Fruit fly (Drosophila melanogaster) whole organism, embryonic: ENCODE measurements around the gene AP-1-2beta.

Experiments used
- CG10274 ChIP-seq: fragments of 200-800 bp; sonication (Bioruptor generic); optimal IDR thresholded peaks from 3 replicates; lab custom pipeline; 2017; ENCODE audit warnings: missing biosample characterization, mild to moderate bottlenecking, missing genetic modification characterization
- CG10431 ChIP-seq: fragments of 200-800 bp; sonication (Bioruptor generic); optimal IDR thresholded peaks from 3 replicates; lab custom pipeline; 2018; ENCODE audit warnings: missing biosample characterization, mild to moderate bottlenecking, missing genetic modification characterization
- CG11456 ChIP-seq: fragments of 200-800 bp; sonication (Bioruptor generic); IDR thresholded peaks from 3 replicates; pipeline ENCODE4 v1.3.6; 2022; ENCODE audit warnings: missing biosample characterization, missing genetic modification characterization
- CG11696 ChIP-seq: fragments of 200-800 bp; sonication (Bioruptor generic); IDR thresholded peaks from 2 replicates; pipeline ENCODE4 v1.3.6; 2022; ENCODE audit warnings: missing biosample characterization, missing genetic modification characterization
- CG12236 ChIP-seq: fragments of 200-800 bp; sonication (Bioruptor generic); optimal IDR thresholded peaks from 2 replicates; lab custom pipeline; 2016; ENCODE audit warnings: missing biosample characterization, missing genetic modification characterization
- CG13424 ChIP-seq: fragments of 200-800 bp; sonication (Bioruptor generic); optimal IDR thresholded peaks from 2 replicates; lab custom pipeline; 2019; ENCODE audit warnings: missing biosample characterization, mild to moderate bottlenecking, missing genetic modification characterization, moderate library complexity
- CG15073 ChIP-seq: fragments of 200-800 bp; sonication (Bioruptor generic); optimal IDR thresholded peaks from 2 replicates; lab custom pipeline; 2016; ENCODE audit warnings: missing biosample characterization, missing genetic modification characterization
- CG1647 ChIP-seq: fragments of 200-800 bp; sonication (Bioruptor generic); optimal IDR thresholded peaks from 3 replicates; lab custom pipeline; 2016; ENCODE audit warnings: missing biosample characterization, missing genetic modification characterization
- CG17829 ChIP-seq: fragments of 200-800 bp; optimal IDR thresholded peaks from 2 replicates; lab custom pipeline; 2019; ENCODE audit warnings: missing biosample characterization, mild to moderate bottlenecking, missing genetic modification characterization, moderate library complexity
- CG18476 ChIP-seq: fragments of 200-800 bp; sonication (Bioruptor generic); optimal IDR thresholded peaks from 2 replicates; lab custom pipeline; 2016; ENCODE audit warnings: missing biosample characterization, mild to moderate bottlenecking, missing genetic modification characterization
- CG2129 ChIP-seq: fragments of 200-800 bp; sonication (Bioruptor generic); IDR thresholded peaks from 2 replicates; pipeline ENCODE4 v1.3.6; 2022; ENCODE audit warnings: missing biosample characterization, missing genetic modification characterization; ENCODE audit not compliant: partially characterized antibody
- CG2199 ChIP-seq: fragments of 200-800 bp; sonication (Bioruptor generic); IDR thresholded peaks from 3 replicates; pipeline ENCODE4 v1.3.6; 2022; ENCODE audit warnings: missing biosample characterization, missing genetic modification characterization
- CG34422 ChIP-seq: fragments of 200-800 bp; sonication (Bioruptor generic); IDR thresholded peaks from 3 replicates; pipeline ENCODE4 v1.3.6; 2022; ENCODE audit warnings: missing biosample characterization, missing genetic modification characterization
- CG5245 ChIP-seq: fragments of 200-800 bp; sonication (Bioruptor generic); optimal IDR thresholded peaks from 3 replicates; lab custom pipeline; 2016; ENCODE audit warnings: missing biosample characterization, missing genetic modification characterization
- CG6791 ChIP-seq: fragments of 200-800 bp; sonication (Bioruptor generic); IDR thresholded peaks from 3 replicates; pipeline ENCODE4 v1.3.6; 2022; ENCODE audit warnings: missing biosample characterization, missing genetic modification characterization; ENCODE audit not compliant: partially characterized antibody
- CG7928 ChIP-seq: fragments of 200-800 bp; sonication (Bioruptor generic); optimal IDR thresholded peaks from 2 replicates; lab custom pipeline; 2017; ENCODE audit warnings: missing biosample characterization, mild to moderate bottlenecking, missing genetic modification characterization
- CG8089 ChIP-seq: fragments of 200-800 bp; sonication (Bioruptor generic); optimal IDR thresholded peaks from 3 replicates; lab custom pipeline; 2016; ENCODE audit warnings: missing biosample characterization, missing genetic modification characterization
- CG8765 ChIP-seq: fragments of 200-800 bp; sonication (Bioruptor generic); IDR thresholded peaks from 2 replicates; pipeline ENCODE4 v1.3.6; 2022; ENCODE audit warnings: missing biosample characterization, missing genetic modification characterization
- D19A ChIP-seq: fragments of 200-800 bp; optimal IDR thresholded peaks from 3 replicates; lab custom pipeline; 2019; ENCODE audit warnings: missing biosample characterization, mild to moderate bottlenecking, missing genetic modification characterization, moderate library complexity
- Dip2 ChIP-seq: fragments of 200-800 bp; sonication (Bioruptor generic); IDR thresholded peaks from 2 replicates; pipeline ENCODE4 v1.3.6; 2022; ENCODE audit warnings: missing biosample characterization, missing genetic modification characterization
- Elba2 ChIP-seq: fragments of 200-800 bp; sonication (Bioruptor generic); optimal IDR thresholded peaks from 3 replicates; lab custom pipeline; 2016; ENCODE audit warnings: missing biosample characterization, missing genetic modification characterization
- Fer1 ChIP-seq: fragments of 200-800 bp; sonication (Bioruptor generic); optimal IDR thresholded peaks from 2 replicates; lab custom pipeline; 2017; ENCODE audit warnings: missing biosample characterization, mild to moderate bottlenecking, missing genetic modification characterization
- Hmr ChIP-seq: fragments of 200-800 bp; sonication (Bioruptor generic); optimal IDR thresholded peaks from 3 replicates; lab custom pipeline; 2017; ENCODE audit warnings: mild to moderate bottlenecking, missing biosample characterization, missing genetic modification reagents, missing genetic modification characterization
- Hmx ChIP-seq: fragments of 200-800 bp; sonication (Bioruptor generic); optimal IDR thresholded peaks from 2 replicates; lab custom pipeline; 2016; ENCODE audit warnings: missing biosample characterization, missing genetic modification characterization
- Hr51 ChIP-seq, 2 experiments: fragments of 200-800 bp; sonication (Bioruptor generic); optimal IDR thresholded peaks; 2 replicates in 1 of 2; 3 replicates in 1 of 2; lab custom pipeline; 2016 to 2018; ENCODE audit warnings: missing biosample characterization in 2 of 2, missing genetic modification characterization in 2 of 2, mild to moderate bottlenecking in 1 of 2, moderate library complexity in 1 of 2
- Hsf ChIP-seq: fragments of 200-800 bp; sonication (Bioruptor generic); optimal IDR thresholded peaks from 3 replicates; lab custom pipeline; 2016; ENCODE audit warnings: missing biosample characterization, missing genetic modification characterization
- MTF-1 ChIP-seq: fragments of 200-800 bp; sonication (Bioruptor generic); optimal IDR thresholded peaks from 2 replicates; lab custom pipeline; 2018; ENCODE audit warnings: missing biosample characterization, mild to moderate bottlenecking, missing genetic modification characterization, borderline replicate concordance
- NFAT ChIP-seq: fragments of 200-800 bp; sonication (Bioruptor generic); IDR thresholded peaks from 2 replicates; pipeline ENCODE4 v1.3.6; 2022; ENCODE audit warnings: missing biosample characterization, missing genetic modification characterization
- Oaz ChIP-seq: fragments of 200-800 bp; sonication (Bioruptor generic); IDR thresholded peaks from 2 replicates; pipeline ENCODE4 v1.3.6; 2022; ENCODE audit warnings: missing biosample characterization, missing genetic modification characterization
- Pdp1 ChIP-seq, 2 experiments: fragments of 200-800 bp; sonication (Bioruptor generic); optimal IDR thresholded peaks; 3 replicates each; lab custom pipeline; 2016; ENCODE audit warnings: missing biosample characterization in 2 of 2, missing genetic modification characterization in 2 of 2, mild to moderate bottlenecking in 1 of 2, moderate library complexity in 1 of 2
- abd-A ChIP-seq: fragments of 200-800 bp; sonication (Bioruptor generic); optimal IDR thresholded peaks from 3 replicates; lab custom pipeline; 2019; ENCODE audit warnings: missing biosample characterization, mild to moderate bottlenecking, missing genetic modification characterization, moderate library complexity
- ap ChIP-seq: fragments of 200-800 bp; sonication (Bioruptor generic); IDR thresholded peaks from 2 replicates; pipeline ENCODE4 v1.3.6; 2022; ENCODE audit warnings: missing biosample characterization, missing genetic modification characterization
- ase ChIP-seq: fragments of 200-800 bp; sonication (Bioruptor generic); IDR thresholded peaks from 3 replicates; pipeline ENCODE4 v1.3.6; 2022; ENCODE audit warnings: missing biosample characterization, missing genetic modification characterization
- ash1 ChIP-seq: fragments of 200-800 bp; sonication (Bioruptor generic); optimal IDR thresholded peaks from 2 replicates; lab custom pipeline; 2018; ENCODE audit warnings: missing biosample characterization, mild to moderate bottlenecking, missing genetic modification characterization
- bbx ChIP-seq: fragments of 200-800 bp; sonication (Bioruptor generic); IDR thresholded peaks from 2 replicates; pipeline ENCODE4 v1.3.6; 2022; ENCODE audit warnings: missing biosample characterization, missing genetic modification characterization; ENCODE audit not compliant: partially characterized antibody
- bowl ChIP-seq: fragments of 200-800 bp; sonication (Bioruptor generic); IDR thresholded peaks from 2 replicates; pipeline ENCODE4 v1.3.6; 2022; ENCODE audit warnings: missing biosample characterization, missing genetic modification characterization
- dysf ChIP-seq: fragments of 200-800 bp; sonication (Bioruptor generic); IDR thresholded peaks from 3 replicates; pipeline ENCODE4 v1.3.6; 2022; ENCODE audit warnings: missing biosample characterization, missing genetic modification characterization
- emc ChIP-seq: fragments of 200-800 bp; sonication (Bioruptor generic); optimal IDR thresholded peaks from 2 replicates; lab custom pipeline; 2016; ENCODE audit warnings: missing biosample characterization, missing genetic modification characterization
- gem ChIP-seq: fragments of 200-800 bp; sonication (Bioruptor generic); optimal IDR thresholded peaks from 2 replicates; lab custom pipeline; 2019; ENCODE audit warnings: missing biosample characterization, mild to moderate bottlenecking, missing genetic modification characterization, moderate library complexity
- lbe ChIP-seq: fragments of 200-800 bp; sonication (Bioruptor generic); optimal IDR thresholded peaks from 2 replicates; lab custom pipeline; 2016; ENCODE audit warnings: missing biosample characterization, mild to moderate bottlenecking, missing genetic modification characterization
- pfk ChIP-seq: fragments of 200-800 bp; sonication (Bioruptor generic); optimal IDR thresholded peaks from 2 replicates; lab custom pipeline; 2018; ENCODE audit warnings: missing biosample characterization, mild to moderate bottlenecking, missing genetic modification characterization, moderate library complexity
- prd ChIP-seq, 3 experiments: fragments of >200 bp in 2 of 3; fragments of 200-800 bp in 1 of 3; sonication (Bioruptor generic) in 1 of 3; optimal IDR thresholded peaks in 2 of 3; IDR thresholded peaks in 1 of 3; 2 replicates in 2 of 3; 3 replicates in 1 of 3; pipeline versions ENCODE4 v1.3.6 to Lab custom; 2017 to 2022; ENCODE audit warnings: missing biosample characterization in 1 of 3, missing genetic modification characterization in 1 of 3
- pum ChIP-seq: fragments of 200-800 bp; sonication (Bioruptor generic); optimal IDR thresholded peaks from 2 replicates; lab custom pipeline; 2016; ENCODE audit warnings: missing biosample characterization, missing genetic modification characterization
- rib ChIP-seq: fragments of 200-800 bp; sonication (Bioruptor generic); IDR thresholded peaks from 2 replicates; pipeline ENCODE4 v1.3.6; 2022; ENCODE audit warnings: missing biosample characterization, missing genetic modification characterization
- sima ChIP-seq: fragments of 200-800 bp; sonication (Bioruptor generic); optimal IDR thresholded peaks from 2 replicates; lab custom pipeline; 2016; ENCODE audit warnings: missing biosample characterization, missing genetic modification characterization
- tin ChIP-seq: fragments of 200-800 bp; sonication (Bioruptor generic); optimal IDR thresholded peaks from 3 replicates; lab custom pipeline; 2016; ENCODE audit warnings: missing biosample characterization, missing genetic modification characterization
- vfl ChIP-seq: fragments of 200-800 bp; sonication (Bioruptor generic); optimal IDR thresholded peaks from 2 replicates; lab custom pipeline; 2016; ENCODE audit warnings: missing biosample characterization, missing genetic modification characterization
- yki ChIP-seq: fragments of >200 bp; optimal IDR thresholded peaks from 3 replicates; lab custom pipeline; 2018

Gene AP-1-2beta

dm6 chrX:19692951-19693698, 37.7 kb upstream of the AP-1-2beta start, which contains the start of gene Mer (continued):
- TF ChIP-seq CG17829 (peak; percentile 87), ase (GFP tag; lab: Robert Waterston, UW) (peak; percentile 79; the same call in 2 of the 3 replicates), prd (optimal IDR thresholded peaks at IDR 0.05; lab: Kevin White, UChicago) (no peak), prd (GFP tag; IDR thresholded peaks at IDR 0.05; lab: Robert Waterston, UW) (peak; percentile 86), lbe (peak; percentile 3), CG18476 (GFP tag; lab: Kevin White, UChicago) (peak; percentile 75), pum (GFP tag; lab: Kevin White, UChicago) (peak; percentile 78), Elba2 (peak; percentile 44), Hsf (peak; percentile 88), CG11456 (GFP tag; lab: Robert Waterston, UW) (peak; percentile 73; the same call in 1 of the 3 replicates), abd-A (tag; lab: Kevin White, UChicago) (no peak), ap (GFP tag; lab: Robert Waterston, UW) (peak; percentile 35; the same call in 1 of the 2 replicates), CG5245 (GFP tag; lab: Kevin White, UChicago) (peak; percentile 54), CG11696 (GFP tag; lab: Robert Waterston, UW) (no peak), MTF-1 (peak; percentile 71), D19A (tag; lab: Kevin White, UChicago) (peak; percentile 76), Hmr (GFP tag; lab: Kevin White, UChicago) (peak; percentile 87), Dip2 (GFP tag; lab: Robert Waterston, UW) (no peak; the same call in 1 of the 2 replicates), CG8765 (GFP tag; lab: Robert Waterston, UW) (peak; percentile 33; the same call in 1 of the 2 replicates), rib (GFP tag; lab: Robert Waterston, UW) (peak; percentile 62; the same call in 1 of the 2 replicates), Oaz (GFP tag; lab: Robert Waterston, UW) (peak; percentile 67), CG2129 (GFP tag; lab: Robert Waterston, UW) (no peak), emc (GFP tag; lab: Kevin White, UChicago) (peak; percentile 59), CG6791 (no peak), tin (GFP tag; lab: Kevin White, UChicago) (peak; percentile 76), CG8089 (GFP tag; lab: Kevin White, UChicago) (peak; percentile 71), CG7928 (GFP tag; lab: Kevin White, UChicago) (peak; percentile 59), ash1 (GFP tag; lab: Kevin White, UChicago) (peak; percentile 33), Pdp1 (GFP tag; optimal IDR thresholded peaks at IDR 0.05; lab: Kevin White, UChicago) (peak; percentile 78 to 81), sima (GFP tag; lab: Kevin White, UChicago) (no peak), CG10431 (GFP tag; lab: Kevin White, UChicago) (peak; percentile 60), Hr51 (GFP tag; optimal IDR thresholded peaks at IDR 0.05; lab: Kevin White, UChicago) (peak; percentile 82 to 88), bowl (GFP tag; lab: Robert Waterston, UW) (0 out of 2 replicates have a peak, but pooled peaks have one; percentile 38), Fer1 (GFP tag; lab: Kevin White, UChicago) (peak; percentile 91), NFAT (GFP tag; lab: Robert Waterston, UW) (peak; percentile 48), yki (lab: Kevin White, UChicago) (peak; percentile 41), dysf (peak; percentile 90), gem (tag; lab: Kevin White, UChicago) (peak; percentile 88), CG34422 (GFP tag; lab: Robert Waterston, UW) (peak; percentile 88), CG12236 (GFP tag; lab: Kevin White, UChicago) (peak; percentile 51), CG1647 (GFP tag; lab: Kevin White, UChicago) (peak; percentile 62), CG10274 (peak; percentile 54), bbx (GFP tag; lab: Robert Waterston, UW) (no peak), pfk (peak; percentile 3), CG2199 (0 out of 3 replicates have a peak, but pooled peaks have one; percentile 53), CG15073 (GFP tag; lab: Kevin White, UChicago) (no peak), Hmx (GFP tag; lab: Kevin White, UChicago) (peak; percentile 49), CG13424 (tag; lab: Kevin White, UChicago) (peak; percentile 82), vfl (peak; percentile 76)
